Worm (Caenorhabditis elegans) whole organism, mixed stage, embryonic: ENCODE results near the gene fkb-1.
A peak's percentile ranks its signal among the peaks of the same experiment; 100 is the strongest.

Experiments
- M03D4.4 ChIP-seq: sonication (generic microtip); optimal IDR thresholded peaks from 2 replicates; lab custom pipeline; 2017; ENCODE audit warnings: mild to moderate bottlenecking, missing genetic modification characterization, missing compliant biosample characterization
- bed-3 ChIP-seq: fragments of 200-800 bp; sonication (Bioruptor generic); optimal IDR thresholded peaks from 3 replicates; lab custom pipeline; 2018; ENCODE audit warnings: mild to moderate bottlenecking, missing genetic modification characterization, moderate library complexity, missing compliant biosample characterization
- blmp-1 ChIP-seq: fragments of 150-350 bp; optimal IDR thresholded peaks from 2 replicates; lab custom pipeline; 2014; ENCODE audit warnings: missing biosample characterization, missing genetic modification characterization
- ceh-39 ChIP-seq: fragments of 150-350 bp; optimal IDR thresholded peaks from 2 replicates; lab custom pipeline; 2014; ENCODE audit warnings: missing biosample characterization, missing genetic modification characterization
- ceh-43 ChIP-seq: fragments of 200-800 bp; sonication (Bioruptor generic); optimal IDR thresholded peaks from 2 replicates; lab custom pipeline; 2018; ENCODE audit warnings: mild to moderate bottlenecking, missing genetic modification characterization, moderate library complexity, missing compliant biosample characterization
- ceh-83 ChIP-seq: fragments of 200-800 bp; sonication (Bioruptor generic); optimal IDR thresholded peaks from 2 replicates; lab custom pipeline; 2018; ENCODE audit warnings: mild to moderate bottlenecking, missing genetic modification characterization, missing compliant biosample characterization
- ces-1 ChIP-seq: fragments of 150-350 bp; optimal IDR thresholded peaks from 2 replicates; lab custom pipeline; 2014; ENCODE audit warnings: missing biosample characterization, missing genetic modification reagents, missing genetic modification characterization
- cnd-1 ChIP-seq: fragments of 200-800 bp; sonication (Bioruptor generic); optimal IDR thresholded peaks from 2 replicates; lab custom pipeline; 2018; ENCODE audit warnings: mild to moderate bottlenecking, missing genetic modification characterization, missing compliant biosample characterization
- drap-1 ChIP-seq: fragments of 200-800 bp; sonication (Bioruptor generic); optimal IDR thresholded peaks from 3 replicates; lab custom pipeline; 2018; ENCODE audit warnings: mild to moderate bottlenecking, missing genetic modification characterization, missing compliant biosample characterization
- elt-3 ChIP-seq: fragments of 150-350 bp; optimal IDR thresholded peaks from 2 replicates; lab custom pipeline; 2014; ENCODE audit warnings: missing biosample characterization, missing genetic modification characterization
- flh-1 ChIP-seq: fragments of 200-800 bp; sonication (Bioruptor generic); optimal IDR thresholded peaks from 2 replicates; lab custom pipeline; 2018; ENCODE audit warnings: mild to moderate bottlenecking, missing genetic modification characterization, moderate library complexity, missing compliant biosample characterization
- ham-2 ChIP-seq: fragments of 200-800 bp; sonication (Bioruptor generic); optimal IDR thresholded peaks from 2 replicates; lab custom pipeline; 2018; ENCODE audit warnings: mild to moderate bottlenecking, missing genetic modification characterization, missing compliant biosample characterization
- hlh-1 ChIP-seq: fragments of 150-350 bp; optimal IDR thresholded peaks from 2 replicates; lab custom pipeline; 2014; ENCODE audit warnings: missing biosample characterization, missing genetic modification reagents, missing genetic modification characterization
- lin-13 ChIP-seq: fragments of 150-350 bp; optimal IDR thresholded peaks from 2 replicates; lab custom pipeline; 2014; ENCODE audit warnings: missing biosample characterization, missing genetic modification characterization
- lsy-2 ChIP-seq: fragments of 150-350 bp; optimal IDR thresholded peaks from 2 replicates; lab custom pipeline; 2014; ENCODE audit warnings: missing biosample characterization, missing genetic modification characterization
- mab-5 ChIP-seq: fragments of 150-350 bp; optimal IDR thresholded peaks from 2 replicates; lab custom pipeline; 2014; ENCODE audit warnings: missing biosample characterization, missing genetic modification characterization
- mep-1 ChIP-seq: fragments of 150-350 bp; optimal IDR thresholded peaks from 2 replicates; lab custom pipeline; 2017; ENCODE audit warnings: missing biosample characterization, missing genetic modification reagents, missing genetic modification characterization, inconsistent platforms
- mls-2 ChIP-seq: sonication (generic microtip); optimal IDR thresholded peaks from 2 replicates; lab custom pipeline; 2016; ENCODE audit warnings: mild to moderate bottlenecking, missing genetic modification characterization, moderate library complexity, missing compliant biosample characterization
- nhr-12 ChIP-seq: fragments of 150-350 bp; optimal IDR thresholded peaks from 2 replicates; lab custom pipeline; 2014; ENCODE audit warnings: missing biosample characterization, missing genetic modification characterization
- nhr-2 ChIP-seq: fragments of 150-350 bp; optimal IDR thresholded peaks from 2 replicates; lab custom pipeline; 2014; ENCODE audit warnings: missing biosample characterization, missing genetic modification characterization
- nhr-237 ChIP-seq: fragments of 150-350 bp; optimal IDR thresholded peaks from 2 replicates; lab custom pipeline; 2014; ENCODE audit warnings: missing biosample characterization, missing genetic modification characterization
- nhr-28 ChIP-seq: fragments of 150-350 bp; optimal IDR thresholded peaks from 2 replicates; lab custom pipeline; 2014; ENCODE audit warnings: missing biosample characterization, missing genetic modification characterization
- pha-4 ChIP-seq: fragments of 150-350 bp; optimal IDR thresholded peaks from 2 replicates; lab custom pipeline; 2018; ENCODE audit warnings: missing biosample characterization, missing genetic modification reagents, missing genetic modification characterization
- sem-2 ChIP-seq: fragments of 200-800 bp; sonication (Bioruptor generic); optimal IDR thresholded peaks from 2 replicates; lab custom pipeline; 2018; ENCODE audit warnings: mild to moderate bottlenecking, missing genetic modification characterization, missing compliant biosample characterization
- snpc-4 ChIP-seq: fragments of 150-350 bp; optimal IDR thresholded peaks from 2 replicates; lab custom pipeline; 2014; ENCODE audit warnings: missing biosample characterization, missing genetic modification characterization
- sptf-1 ChIP-seq: sonication (generic microtip); optimal IDR thresholded peaks from 2 replicates; lab custom pipeline; 2017; ENCODE audit warnings: mild to moderate bottlenecking, missing genetic modification characterization, moderate library complexity, missing compliant biosample characterization
- tbx-8 ChIP-seq: fragments of 200-800 bp; sonication (Bioruptor generic); optimal IDR thresholded peaks from 2 replicates; lab custom pipeline; 2018; ENCODE audit warnings: mild to moderate bottlenecking, missing genetic modification characterization, moderate library complexity, missing compliant biosample characterization
- unc-120 ChIP-seq: sonication (generic microtip); optimal IDR thresholded peaks from 2 replicates; lab custom pipeline; 2017; ENCODE audit warnings: missing genetic modification characterization, missing compliant biosample characterization; ENCODE audit not compliant: poor library complexity, severe bottlenecking
- unc-39 ChIP-seq: fragments of 150-350 bp; optimal IDR thresholded peaks from 2 replicates; lab custom pipeline; 2014; ENCODE audit warnings: missing biosample characterization, missing genetic modification characterization
- unc-62 ChIP-seq: fragments of 150-350 bp; optimal IDR thresholded peaks from 2 replicates; lab custom pipeline; 2014; ENCODE audit warnings: missing biosample characterization, missing genetic modification reagents, missing genetic modification characterization
- zip-8 ChIP-seq: fragments of 150-350 bp; optimal IDR thresholded peaks from 2 replicates; lab custom pipeline; 2014; ENCODE audit warnings: missing biosample characterization, missing genetic modification characterization
- ztf-11 ChIP-seq: fragments of 150-350 bp; optimal IDR thresholded peaks from 2 replicates; lab custom pipeline; 2014; ENCODE audit warnings: missing biosample characterization, missing genetic modification characterization

Gene fkb-1

ce11 chrIV:11038665-11039064 lies 2.3 kb downstream of the fkb-1 start:
- peak; percentile 7 for TF ChIP-seq hlh-1 (tag; lab: Kevin White, UChicago)
- TF ChIP-seq ham-2 (GFP tag; lab: Kevin White, UChicago): peak; percentile 20
- no peak for TF ChIP-seq nhr-28 (tag; lab: Kevin White, UChicago)
- no peak for TF ChIP-seq bed-3 (GFP tag; lab: Kevin White, UChicago)
- TF ChIP-seq ces-1 (GFP tag; lab: Kevin White, UChicago): peak; percentile 13
- TF ChIP-seq mep-1: no peak
- no peak for TF ChIP-seq nhr-12 (tag; lab: Kevin White, UChicago)

- TF ChIP-seq cnd-1 (tag; lab: Kevin White, UChicago) (no peak), mab-5 (no peak), nhr-2 (tag; lab: Kevin White, UChicago) (no peak), nhr-237 (tag; lab: Kevin White, UChicago) (no peak), ceh-43 (GFP tag; lab: Kevin White, UChicago) (no peak), tbx-8 (GFP tag; lab: Kevin White, UChicago) (no peak), sptf-1 (no peak), ceh-83 (no peak)
- TF ChIP-seq, all 35 proteins: peak for 0
These were observed 8.0 kb downstream of the fkb-1 start for ce11 chrIV:11044377-11044776.

DNA sequence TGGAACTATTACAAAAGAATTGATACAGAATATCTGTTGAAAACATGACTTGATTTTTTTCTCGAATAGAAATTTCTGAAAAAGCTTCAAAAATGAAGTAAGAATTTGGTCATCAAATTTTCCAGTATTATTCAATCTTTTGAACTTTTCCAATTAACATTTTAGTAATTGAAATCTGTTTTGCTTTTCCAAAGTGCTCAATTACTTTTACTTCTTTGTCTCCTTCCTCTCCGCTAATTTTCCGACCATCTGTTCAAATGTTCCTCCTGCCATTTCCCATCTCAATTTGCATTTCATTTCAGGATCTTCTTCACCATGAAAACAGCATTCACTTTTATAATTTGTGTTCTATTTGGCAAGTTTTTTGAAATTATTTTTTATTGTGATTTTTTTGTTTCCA lies 12.5 kb downstream of the fkb-1 start, which contains the start of gene F36H1.11:
Gene F36H1.11, plus strand, starts transcription at position 301 of the 400 bp plus-strand sequence.
- TF ChIP-seq ztf-11 (tag; lab: Kevin White, UChicago) (no peak), ces-1 (GFP tag; lab: Kevin White, UChicago) (peak; percentile 79), lin-13 (no peak), snpc-4 (tag; lab: Kevin White, UChicago) (no peak), cnd-1 (tag; lab: Kevin White, UChicago) (peak; percentile 18)
- TF ChIP-seq, all 35 proteins: peak for 2

DNA sequence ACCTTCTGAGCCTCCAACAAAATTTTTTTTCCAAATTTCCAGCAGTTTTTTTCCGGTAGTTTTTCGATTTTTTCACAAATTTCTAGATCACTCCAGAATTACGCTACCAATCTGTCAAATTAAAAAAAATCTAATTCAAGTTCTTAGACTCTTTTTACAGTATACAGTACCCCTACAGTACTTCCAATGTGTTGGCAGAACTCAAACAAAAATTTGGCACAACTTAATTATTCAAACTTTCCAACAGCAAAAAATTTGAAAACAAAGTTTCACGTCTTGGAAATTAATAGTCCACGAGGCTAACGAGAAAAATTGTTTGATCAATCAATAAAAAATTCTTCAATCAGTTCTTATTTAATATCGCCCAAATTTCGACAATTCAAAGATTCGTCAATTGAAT lies 13.4 kb downstream of the fkb-1 start, which contains the start of gene F36H1.3:
Gene F36H1.3, plus strand, starts transcription at position 323 of the 400 bp plus-strand sequence.
- TF ChIP-seq M03D4.4 (tag; lab: Kevin White, UChicago): no peak

DNA sequence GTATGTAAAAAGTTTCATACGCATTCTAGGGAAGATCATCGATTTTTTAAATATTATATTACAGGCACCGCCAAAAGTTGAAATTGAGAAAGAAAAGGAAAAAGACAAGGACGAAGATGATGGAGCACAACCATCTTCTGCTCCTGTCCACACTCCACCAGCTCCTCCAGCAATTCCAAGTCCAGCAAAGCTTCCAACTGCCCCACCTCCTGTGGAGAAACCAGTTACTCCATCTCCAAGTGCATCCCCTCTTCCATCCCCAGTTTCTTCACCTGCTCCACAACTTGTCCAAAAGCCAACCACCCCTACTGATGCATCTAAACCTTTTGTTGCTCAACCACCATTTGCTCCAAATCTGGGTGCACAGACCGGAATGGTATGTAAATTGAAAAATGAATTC lies 15.6 kb downstream of the fkb-1 start:
- TF ChIP-seq flh-1 (GFP tag; lab: Kevin White, UChicago): no peak
- no peak for TF ChIP-seq unc-62
- TF ChIP-seq sem-2 (GFP tag; lab: Kevin White, UChicago): no peak
- no peak for TF ChIP-seq lsy-2 (tag; lab: Kevin White, UChicago)
- TF ChIP-seq ceh-83: no peak
- no peak for TF ChIP-seq elt-3
- no peak for TF ChIP-seq ceh-43 (GFP tag; lab: Kevin White, UChicago)
- no peak for TF ChIP-seq M03D4.4 (tag; lab: Kevin White, UChicago)
- no peak for TF ChIP-seq tbx-8 (GFP tag; lab: Kevin White, UChicago)
- TF ChIP-seq zip-8 (tag; lab: Kevin White, UChicago): no peak
- no peak for TF ChIP-seq nhr-28 (tag; lab: Kevin White, UChicago)
- TF ChIP-seq lin-13: no peak
- no peak for TF ChIP-seq mls-2 (tag; lab: Kevin White, UChicago)
- TF ChIP-seq unc-39: no peak
- TF ChIP-seq pha-4: no peak
- TF ChIP-seq bed-3 (GFP tag; lab: Kevin White, UChicago): no peak
- TF ChIP-seq mep-1: no peak
- TF ChIP-seq blmp-1 (tag; lab: Kevin White, UChicago): no peak
- TF ChIP-seq nhr-2 (tag; lab: Kevin White, UChicago): no peak
- TF ChIP-seq, all 35 proteins: peak for 0

ce11 chrIV:11053652-11054317 lies 17.4 kb downstream of the fkb-1 start, which contains the start of the genes F36H1.12 and lin-3:
F36H1.12 (minus strand) TSS chrIV:11053702.
lin-3 (plus strand) TSS chrIV:11054308.
- TF ChIP-seq zip-8 (tag; lab: Kevin White, UChicago) (no peak), unc-62 (no peak), ceh-83 (no peak), drap-1 (GFP tag; lab: Kevin White, UChicago) (no peak), unc-39 (no peak), nhr-2 (tag; lab: Kevin White, UChicago) (no peak), nhr-12 (tag; lab: Kevin White, UChicago) (no peak), snpc-4 (tag; lab: Kevin White, UChicago) (no peak), unc-120 (no peak), ceh-39 (no peak), elt-3 (no peak), bed-3 (GFP tag; lab: Kevin White, UChicago) (no peak)
